Fruit fly (Drosophila melanogaster) S2 (cell line): ENCODE results near the gene Nin.

Experiments used
- CG8478 ChIP-seq: fragments of >200 bp; optimal IDR thresholded peaks from 2 replicates; lab custom pipeline; 2018
- CTCF ChIP-seq, 2 experiments: fragments of >200 bp; optimal IDR thresholded peaks; 2 replicates each; lab custom pipeline; 2018

The Nin gene

dm6 chr2L:5278309-5279130 lies at the start of gene Nin, which contains the start of gene Bub1:
Gene Nin, minus strand, starts transcription at chr2L:5278548.
Gene Bub1, plus strand, starts transcription at chr2L:5278865.
- TF ChIP-seq CG8478 (lab: Kevin White, UChicago), result no peak
- TF ChIP-seq CTCF (optimal IDR thresholded peaks at IDR 0.05; lab: Kevin White, UChicago), result peak; percentile 89 to 90

- no peak for TF ChIP-seq CTCF (optimal IDR thresholded peaks at IDR 0.05; lab: Kevin White, UChicago)
- TF ChIP-seq CG8478 (lab: Kevin White, UChicago), result no peak
These were observed 48.9 kb upstream of the Nin start for dm6 chr2L:5327266-5327621.

dm6 chr2L:5326414-5327265 lies 48.3 kb upstream of the Nin start, which contains the start of the genes Ncoa6 and cype:
Gene Ncoa6, minus strand, starts transcription at chr2L:5326683.
Gene cype, plus strand, starts transcription at chr2L:5327227.
- TF ChIP-seq CG8478 (lab: Kevin White, UChicago), result no peak
- no peak for TF ChIP-seq CTCF (optimal IDR thresholded peaks at IDR 0.05; lab: Kevin White, UChicago)

- TF ChIP-seq CTCF (optimal IDR thresholded peaks at IDR 0.05; lab: Kevin White, UChicago) (no peak), CG8478 (lab: Kevin White, UChicago) (no peak)
These were observed 46.9 kb upstream of the Nin start for dm6 chr2L:5324958-5325850.

dm6 chr2L:5321014-5321413 lies 42.7 kb upstream of the Nin start:
- no peak for TF ChIP-seq CG8478 (lab: Kevin White, UChicago)
- no peak for TF ChIP-seq CTCF (optimal IDR thresholded peaks at IDR 0.05; lab: Kevin White, UChicago)

dm6 chr2L:5320063-5320462 lies 41.7 kb upstream of the Nin start:
- TF ChIP-seq CG8478 (lab: Kevin White, UChicago) (no peak), CTCF (optimal IDR thresholded peaks at IDR 0.05; lab: Kevin White, UChicago) (no peak)

dm6 chr2L:5314630-5315159 lies 36.3 kb upstream of the Nin start, which contains the start of gene CG14024:
Gene CG14024, minus strand, starts transcription at chr2L:5314895.
- TF ChIP-seq CG8478 (lab: Kevin White, UChicago) (no peak), CTCF (optimal IDR thresholded peaks at IDR 0.05; lab: Kevin White, UChicago) (no peak)

dm6 chr2L:5309369-5309768 lies 31.0 kb upstream of the Nin start:
- no peak for TF ChIP-seq CTCF (optimal IDR thresholded peaks at IDR 0.05; lab: Kevin White, UChicago)
- no peak for TF ChIP-seq CG8478 (lab: Kevin White, UChicago)

- TF ChIP-seq CG8478 (lab: Kevin White, UChicago), result no peak
- TF ChIP-seq CTCF (optimal IDR thresholded peaks at IDR 0.05; lab: Kevin White, UChicago), result peak in 1 of 2 experiments; percentile 29
These were observed 28.1 kb upstream of the Nin start for dm6 chr2L:5306373-5306997.

- TF ChIP-seq CG8478 (lab: Kevin White, UChicago), result no peak
- TF ChIP-seq CTCF (optimal IDR thresholded peaks at IDR 0.05; lab: Kevin White, UChicago), result peak in 1 of 2 experiments; percentile 14
These were observed 27.0 kb upstream of the Nin start for dm6 chr2L:5305240-5305875.

- TF ChIP-seq CTCF (optimal IDR thresholded peaks at IDR 0.05; lab: Kevin White, UChicago) (no peak), CG8478 (lab: Kevin White, UChicago) (no peak)
These were observed 26.0 kb upstream of the Nin start for dm6 chr2L:5304367-5304766.

dm6 chr2L:5303044-5303904 lies 24.9 kb upstream of the Nin start:
- TF ChIP-seq CTCF (optimal IDR thresholded peaks at IDR 0.05; lab: Kevin White, UChicago), result no peak
- TF ChIP-seq CG8478 (lab: Kevin White, UChicago), result no peak
